Worm (Caenorhabditis elegans) whole organism, L3 larva: Measurements from ENCODE around the gene col-120.

ENCODE experiments used
- ama-1 ChIP-seq: fragments of 150-350 bp; optimal IDR thresholded peaks from 2 replicates; lab custom pipeline; 2018
- ceh-16 ChIP-seq: sonication (generic microtip); optimal IDR thresholded peaks from 2 replicates; lab custom pipeline; 2017; ENCODE audit warnings: missing biosample characterization, missing genetic modification characterization
- ceh-28 ChIP-seq: fragments of 150-350 bp; optimal IDR thresholded peaks from 2 replicates; lab custom pipeline; 2014; ENCODE audit warnings: missing biosample characterization, missing genetic modification reagents, missing genetic modification characterization
- ceh-82 ChIP-seq: fragments of 150-350 bp; optimal IDR thresholded peaks from 2 replicates; lab custom pipeline; 2014; ENCODE audit warnings: missing biosample characterization, missing genetic modification characterization
- daf-12 ChIP-seq: fragments of 150-350 bp; optimal IDR thresholded peaks from 2 replicates; lab custom pipeline; 2014; ENCODE audit warnings: missing biosample characterization, missing genetic modification reagents, missing genetic modification characterization
- egl-27 ChIP-seq: sonication (generic microtip); optimal IDR thresholded peaks from 4 replicates; lab custom pipeline; 2017; ENCODE audit warnings: missing biosample characterization, missing genetic modification reagents, missing genetic modification characterization
- elt-1 ChIP-seq: fragments of 150-350 bp; optimal IDR thresholded peaks from 2 replicates; lab custom pipeline; 2014; ENCODE audit warnings: missing biosample characterization, missing genetic modification characterization
- elt-2 ChIP-seq: sonication (generic microtip); optimal IDR thresholded peaks from 2 replicates; lab custom pipeline; 2016; ENCODE audit warnings: missing genetic modification reagents, mild to moderate bottlenecking, missing genetic modification characterization, missing compliant biosample characterization
- fkh-10 ChIP-seq: sonication (generic microtip); optimal IDR thresholded peaks from 2 replicates; lab custom pipeline; 2017; ENCODE audit warnings: missing biosample characterization, missing genetic modification reagents, missing genetic modification characterization
- fkh-2 ChIP-seq: fragments of 150-350 bp; optimal IDR thresholded peaks from 2 replicates; lab custom pipeline; 2014; ENCODE audit warnings: missing biosample characterization, missing genetic modification reagents, missing genetic modification characterization
- fos-1 ChIP-seq: fragments of 150-350 bp; optimal IDR thresholded peaks from 2 replicates; lab custom pipeline; 2014; ENCODE audit warnings: missing biosample characterization, missing genetic modification characterization
- hmg-11 ChIP-seq: sonication (generic microtip); optimal IDR thresholded peaks from 2 replicates; lab custom pipeline; 2016; ENCODE audit warnings: missing genetic modification characterization, missing compliant biosample characterization
- jun-1 ChIP-seq: fragments of 150-350 bp; optimal IDR thresholded peaks from 2 replicates; lab custom pipeline; 2014; ENCODE audit warnings: missing biosample characterization, missing genetic modification reagents, missing genetic modification characterization
- lin-15B ChIP-seq: fragments of 150-350 bp; optimal IDR thresholded peaks from 2 replicates; lab custom pipeline; 2014; ENCODE audit warnings: missing biosample characterization, missing genetic modification characterization
- lin-39 ChIP-seq: fragments of 150-350 bp; optimal IDR thresholded peaks from 2 replicates; lab custom pipeline; 2018; ENCODE audit warnings: missing biosample characterization, missing genetic modification reagents, missing genetic modification characterization
- mdl-1 ChIP-seq: fragments of 150-350 bp; optimal IDR thresholded peaks from 2 replicates; lab custom pipeline; 2014; ENCODE audit warnings: missing biosample characterization, missing genetic modification characterization
- mml-1 ChIP-seq: fragments of 150-350 bp; sonication (generic microtip); optimal IDR thresholded peaks from 3 replicates; lab custom pipeline; 2014; ENCODE audit warnings: missing biosample characterization, missing genetic modification characterization
- nfya-1 ChIP-seq: sonication (generic microtip); optimal IDR thresholded peaks from 2 replicates; lab custom pipeline; 2017; ENCODE audit warnings: missing genetic modification characterization, mild to moderate bottlenecking, missing compliant biosample characterization, antibody characterized with exemption, moderate library complexity; ENCODE audit not compliant: insufficient read depth
- nhr-11 ChIP-seq: fragments of 150-350 bp; optimal IDR thresholded peaks from 2 replicates; lab custom pipeline; 2014; ENCODE audit warnings: missing biosample characterization, missing genetic modification characterization
- nhr-23 ChIP-seq: fragments of 150-350 bp; optimal IDR thresholded peaks from 2 replicates; lab custom pipeline; 2014; ENCODE audit warnings: missing biosample characterization, missing genetic modification reagents, missing genetic modification characterization
- nhr-237 ChIP-seq: fragments of 150-350 bp; optimal IDR thresholded peaks from 2 replicates; lab custom pipeline; 2014; ENCODE audit warnings: missing biosample characterization, missing genetic modification characterization
- nhr-25 ChIP-seq: sonication (generic microtip); optimal IDR thresholded peaks from 2 replicates; lab custom pipeline; 2017; ENCODE audit warnings: missing biosample characterization, missing genetic modification characterization
- nhr-43 ChIP-seq: sonication (generic microtip); optimal IDR thresholded peaks from 2 replicates; lab custom pipeline; 2016; ENCODE audit warnings: mild to moderate bottlenecking, missing genetic modification characterization, missing compliant biosample characterization; ENCODE audit not compliant: poor library complexity, severe bottlenecking
- nhr-67 ChIP-seq: fragments of 150-350 bp; optimal IDR thresholded peaks from 2 replicates; lab custom pipeline; 2014; ENCODE audit warnings: missing biosample characterization, missing genetic modification characterization
- nhr-76 ChIP-seq: fragments of 150-350 bp; sonication (generic microtip); optimal IDR thresholded peaks from 5 replicates; lab custom pipeline; 2014; ENCODE audit warnings: missing biosample characterization, missing genetic modification characterization
- pha-4 ChIP-seq: fragments of 150-350 bp; optimal IDR thresholded peaks from 2 replicates; lab custom pipeline; 2014; ENCODE audit warnings: missing biosample characterization, missing genetic modification reagents, missing genetic modification characterization
- pqm-1 ChIP-seq: fragments of 150-350 bp; optimal IDR thresholded peaks from 2 replicates; lab custom pipeline; 2017; ENCODE audit warnings: missing biosample characterization, missing genetic modification characterization, inconsistent platforms
- snpc-4 ChIP-seq: fragments of 150-350 bp; optimal IDR thresholded peaks from 2 replicates; lab custom pipeline; 2014; ENCODE audit warnings: missing biosample characterization, missing genetic modification characterization
- tbx-2 ChIP-seq: sonication (generic microtip); optimal IDR thresholded peaks from 2 replicates; lab custom pipeline; 2016; ENCODE audit warnings: mild to moderate bottlenecking, missing genetic modification characterization, missing compliant biosample characterization
- unc-39 ChIP-seq: sonication (generic microtip); optimal IDR thresholded peaks from 4 replicates; lab custom pipeline; 2017; ENCODE audit warnings: missing biosample characterization, missing genetic modification characterization
- unc-62 ChIP-seq: fragments of 150-350 bp; sonication (generic microtip); optimal IDR thresholded peaks from 4 replicates; lab custom pipeline; 2014; ENCODE audit warnings: missing biosample characterization, missing genetic modification reagents, missing genetic modification characterization
- ztf-11 ChIP-seq: fragments of 150-350 bp; optimal IDR thresholded peaks from 2 replicates; lab custom pipeline; 2014; ENCODE audit warnings: missing biosample characterization, missing genetic modification characterization
- ztf-4 ChIP-seq: fragments of 150-350 bp; optimal IDR thresholded peaks from 2 replicates; lab custom pipeline; 2014; ENCODE audit warnings: missing biosample characterization, missing genetic modification characterization

Gene col-120

ce11 chrIV:9261687-9262086, at the start of gene col-120:
Gene col-120, minus strand, starts transcription at chrIV:9261787.
- no peak for TF ChIP-seq lin-15B
- TF ChIP-seq mdl-1, result no peak
- no peak for TF ChIP-seq tbx-2 (tag; lab: Kevin White, UChicago)
- TF ChIP-seq elt-2 (tag; lab: Kevin White, UChicago), result no peak
- no peak for TF ChIP-seq mml-1 (tag; lab: Kevin White, UChicago)
- TF ChIP-seq unc-62 (GFP tag; lab: Kevin White, UChicago), result no peak
- TF ChIP-seq fos-1 (tag; lab: Kevin White, UChicago), result no peak
- TF ChIP-seq ama-1 (lab: Kevin White, UChicago), result no peak
- no peak for TF ChIP-seq lin-39 (tag; lab: Kevin White, UChicago)
- no peak for TF ChIP-seq jun-1 (tag; lab: Kevin White, UChicago)
- TF ChIP-seq unc-39 (tag; lab: Kevin White, UChicago), result no peak
- TF ChIP-seq ceh-82 (tag; lab: Kevin White, UChicago), result no peak
- no peak for TF ChIP-seq ceh-28 (tag; lab: Kevin White, UChicago)

DNA sequence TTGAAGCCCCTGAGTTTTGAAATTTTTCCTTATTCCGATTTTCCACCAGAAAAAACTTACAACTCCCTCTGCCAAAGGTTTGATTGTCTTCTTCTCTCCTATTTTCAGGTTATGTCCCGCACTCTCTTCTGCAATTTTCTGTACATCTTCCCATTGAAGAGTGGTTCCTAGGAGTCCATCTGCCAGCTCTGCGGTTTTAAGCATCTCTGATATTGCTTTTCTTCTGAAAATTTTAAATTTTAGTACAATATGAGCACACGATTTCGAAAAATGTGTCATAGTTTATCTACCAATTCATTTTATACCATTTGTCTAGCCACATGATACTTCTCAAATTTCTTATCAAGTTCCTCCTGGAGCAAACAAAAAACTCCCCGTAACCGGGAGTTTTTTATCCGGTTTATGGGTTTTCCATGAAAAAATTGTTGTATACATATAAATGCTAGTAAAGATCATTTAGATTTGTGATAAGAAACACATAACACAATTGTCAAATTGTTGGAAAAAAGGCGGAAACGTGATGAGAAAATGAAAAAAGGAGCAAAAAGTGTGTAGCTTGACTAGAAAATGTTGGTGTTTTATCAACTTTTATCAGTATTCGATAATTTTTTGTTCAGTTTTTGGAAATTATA, 49.5 kb upstream of the col-120 start:
- TF ChIP-seq pha-4 (tag; lab: Kevin White, UChicago), result peak; percentile 3
- TF ChIP-seq snpc-4 (tag; lab: Kevin White, UChicago), result no peak
- peak; percentile 89 for TF ChIP-seq elt-2 (tag; lab: Kevin White, UChicago)
- no peak for TF ChIP-seq nfya-1 (tag; lab: Kevin White, UChicago)
- TF ChIP-seq ceh-28 (tag; lab: Kevin White, UChicago), result no peak
- no peak for TF ChIP-seq ztf-11 (tag; lab: Kevin White, UChicago)
- no peak for TF ChIP-seq egl-27 (tag; lab: Kevin White, UChicago)
- no peak for TF ChIP-seq nhr-25 (tag; lab: Kevin White, UChicago)
- TF ChIP-seq jun-1 (tag; lab: Kevin White, UChicago), result peak; percentile 57
- TF ChIP-seq nhr-23 (tag; lab: Kevin White, UChicago), result no peak
- TF ChIP-seq nhr-67 (tag; lab: Kevin White, UChicago), result no peak
- TF ChIP-seq fkh-2, result no peak
- TF ChIP-seq ceh-82 (tag; lab: Kevin White, UChicago), result no peak
- peak; percentile 73 for TF ChIP-seq pqm-1 (tag; lab: Kevin White, UChicago)

DNA sequence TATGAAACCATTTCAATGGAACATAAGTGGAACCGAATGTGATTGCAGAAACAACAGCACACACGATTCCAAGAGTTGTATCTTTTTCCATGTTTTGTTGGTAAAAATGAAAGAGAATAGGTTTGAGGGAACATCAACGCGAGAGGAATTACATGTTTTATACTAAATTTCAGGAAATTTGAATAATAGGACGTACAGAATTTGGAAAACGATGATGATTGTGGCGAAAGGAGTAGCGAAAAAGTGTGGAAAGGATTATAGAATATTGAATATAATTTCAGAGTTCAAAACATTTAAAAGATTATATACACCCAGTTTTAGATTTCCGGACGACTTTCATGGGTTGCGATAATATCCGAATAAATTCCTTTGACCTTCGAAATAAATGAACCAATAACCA, 47.4 kb upstream of the col-120 start, which contains the start of gene F49C12.6:
Gene F49C12.6, minus strand, starts transcription at position 101 of the 400 bp plus-strand sequence.
- TF ChIP-seq nhr-237 (tag; lab: Kevin White, UChicago) (no peak), hmg-11 (no peak), nhr-67 (tag; lab: Kevin White, UChicago) (no peak), ztf-4 (tag; lab: Kevin White, UChicago) (no peak), nhr-76 (tag; lab: Kevin White, UChicago) (no peak), unc-62 (GFP tag; lab: Kevin White, UChicago) (no peak), ceh-16 (no peak), nfya-1 (tag; lab: Kevin White, UChicago) (no peak), mml-1 (tag; lab: Kevin White, UChicago) (no peak), unc-39 (tag; lab: Kevin White, UChicago) (no peak)

- no peak for TF ChIP-seq ceh-28 (tag; lab: Kevin White, UChicago)
- TF ChIP-seq tbx-2 (tag; lab: Kevin White, UChicago), result no peak
- no peak for TF ChIP-seq hmg-11
- TF ChIP-seq jun-1 (tag; lab: Kevin White, UChicago), result no peak
- no peak for TF ChIP-seq pha-4 (tag; lab: Kevin White, UChicago)
- no peak for TF ChIP-seq nhr-11 (tag; lab: Kevin White, UChicago)
- no peak for TF ChIP-seq lin-39 (tag; lab: Kevin White, UChicago)
- no peak for TF ChIP-seq fkh-10 (GFP tag; lab: Kevin White, UChicago)
- TF ChIP-seq lin-15B, result no peak
- TF ChIP-seq nhr-76 (tag; lab: Kevin White, UChicago), result no peak
- no peak for TF ChIP-seq ztf-4 (tag; lab: Kevin White, UChicago)
- TF ChIP-seq daf-12 (tag; lab: Kevin White, UChicago), result no peak
- TF ChIP-seq nhr-43 (tag; lab: Kevin White, UChicago), result no peak
- TF ChIP-seq fos-1 (tag; lab: Kevin White, UChicago), result no peak
- no peak for TF ChIP-seq elt-1 (tag; lab: Kevin White, UChicago)
- no peak for TF ChIP-seq unc-62 (GFP tag; lab: Kevin White, UChicago)
- no peak for TF ChIP-seq ztf-11 (tag; lab: Kevin White, UChicago)
- TF ChIP-seq egl-27 (tag; lab: Kevin White, UChicago), result no peak
Measured at ce11 chrIV:9304617-9305016, 43.0 kb upstream of the col-120 start, which contains the start of gene F49C12.5. Gene F49C12.5, plus strand, starts transcription at chrIV:9304917.
